Worm (Caenorhabditis elegans): ENCODE measurements around the gene Y37H2A.13.

DNA sequence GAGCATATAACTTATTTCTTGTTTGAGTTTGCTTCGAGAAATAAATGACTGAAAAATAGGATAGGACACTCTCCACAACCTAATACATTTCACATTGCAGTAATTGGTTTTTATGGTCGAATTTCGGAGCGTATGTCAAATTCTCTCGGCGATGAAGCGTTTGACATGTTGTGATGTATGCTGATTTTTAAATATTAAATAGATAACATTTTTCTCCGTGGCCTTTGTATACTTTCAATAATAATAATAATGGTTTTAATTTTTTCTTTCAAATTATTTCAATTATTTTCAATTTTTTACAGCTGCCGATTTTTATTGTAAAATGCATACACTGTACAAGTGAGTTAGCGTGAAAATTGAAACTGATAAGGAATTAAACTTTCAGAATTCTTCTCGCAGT lies 3.4 kb downstream of the Y37H2A.13 start, which contains the start of gene C14A6.3:
- TF ChIP-seq pha-4 (tag; optimal IDR thresholded peaks at IDR 0.05) (no peak), ama-1 (optimal IDR thresholded peaks at IDR 0.05) (no peak), ama-1 (GFP tag; optimal IDR thresholded peaks at IDR 0.05) (no peak), egrh-3 (GFP tag; IDR thresholded peaks at IDR 0.05) (no peak), let-607 (tag; optimal IDR thresholded peaks at IDR 0.05) (no peak), egl-18 (GFP tag; IDR thresholded peaks at IDR 0.05) (no peak), bed-2 (GFP tag; IDR thresholded peaks at IDR 0.05) (no peak), F10E7.11 (tag; optimal IDR thresholded peaks at IDR 0.05) (no peak), egl-44 (GFP tag; IDR thresholded peaks at IDR 0.05) (no peak)

Data from whole organism, young adult.